Worm (Caenorhabditis elegans) whole organism, L3 larva: ENCODE results near the gene spe-41.

ENCODE experiments used
- R02D3.7 ChIP-seq: fragments of 150-350 bp; optimal IDR thresholded peaks from 2 replicates; lab custom pipeline; 2014; ENCODE audit warnings: missing biosample characterization, missing genetic modification characterization
- ZK546.5 ChIP-seq: sonication (generic microtip); optimal IDR thresholded peaks from 2 replicates; lab custom pipeline; 2017; ENCODE audit warnings: missing biosample characterization, missing genetic modification characterization
- aly-2 ChIP-seq: fragments of 150-350 bp; optimal IDR thresholded peaks from 2 replicates; lab custom pipeline; 2014; ENCODE audit warnings: missing biosample characterization, missing genetic modification characterization
- ama-1 ChIP-seq: fragments of 150-350 bp; optimal IDR thresholded peaks from 2 replicates; lab custom pipeline; 2018
- ceh-16 ChIP-seq: sonication (generic microtip); optimal IDR thresholded peaks from 2 replicates; lab custom pipeline; 2017; ENCODE audit warnings: missing biosample characterization, missing genetic modification characterization
- ceh-28 ChIP-seq: fragments of 150-350 bp; optimal IDR thresholded peaks from 2 replicates; lab custom pipeline; 2014; ENCODE audit warnings: missing biosample characterization, missing genetic modification reagents, missing genetic modification characterization
- ceh-82 ChIP-seq: fragments of 150-350 bp; optimal IDR thresholded peaks from 2 replicates; lab custom pipeline; 2014; ENCODE audit warnings: missing biosample characterization, missing genetic modification characterization
- ceh-9 ChIP-seq: sonication (generic microtip); optimal IDR thresholded peaks from 2 replicates; lab custom pipeline; 2018; ENCODE audit warnings: missing biosample characterization, missing genetic modification characterization
- daf-12 ChIP-seq: fragments of 150-350 bp; optimal IDR thresholded peaks from 2 replicates; lab custom pipeline; 2014; ENCODE audit warnings: missing biosample characterization, missing genetic modification reagents, missing genetic modification characterization
- egl-27 ChIP-seq: sonication (generic microtip); optimal IDR thresholded peaks from 4 replicates; lab custom pipeline; 2017; ENCODE audit warnings: missing biosample characterization, missing genetic modification reagents, missing genetic modification characterization
- egl-5 ChIP-seq: fragments of 150-350 bp; optimal IDR thresholded peaks from 2 replicates; lab custom pipeline; 2017; ENCODE audit warnings: missing biosample characterization, missing genetic modification reagents, missing genetic modification characterization, inconsistent platforms
- elt-1 ChIP-seq: fragments of 150-350 bp; optimal IDR thresholded peaks from 2 replicates; lab custom pipeline; 2014; ENCODE audit warnings: missing biosample characterization, missing genetic modification characterization
- elt-2 ChIP-seq: sonication (generic microtip); optimal IDR thresholded peaks from 2 replicates; lab custom pipeline; 2016; ENCODE audit warnings: missing genetic modification reagents, mild to moderate bottlenecking, missing genetic modification characterization, missing compliant biosample characterization
- elt-3 ChIP-seq, 3 experiments: fragments of 150-350 bp in 1 of 3; sonication (generic microtip) in 2 of 3; optimal IDR thresholded peaks; 2 replicates in 2 of 3; 4 replicates in 1 of 3; lab custom pipeline; 2014 to 2017; ENCODE audit warnings: missing biosample characterization in 3 of 3, missing genetic modification characterization in 3 of 3
- eor-1 ChIP-seq, 2 experiments: fragments of 150-350 bp; optimal IDR thresholded peaks; 2 replicates each; lab custom pipeline; 2014 to 2018; ENCODE audit warnings: missing biosample characterization in 2 of 2, missing genetic modification characterization in 2 of 2
- fkh-10 ChIP-seq: sonication (generic microtip); optimal IDR thresholded peaks from 2 replicates; lab custom pipeline; 2017; ENCODE audit warnings: missing biosample characterization, missing genetic modification reagents, missing genetic modification characterization
- fkh-2 ChIP-seq: fragments of 150-350 bp; optimal IDR thresholded peaks from 2 replicates; lab custom pipeline; 2014; ENCODE audit warnings: missing biosample characterization, missing genetic modification reagents, missing genetic modification characterization
- fos-1 ChIP-seq: fragments of 150-350 bp; optimal IDR thresholded peaks from 2 replicates; lab custom pipeline; 2014; ENCODE audit warnings: missing biosample characterization, missing genetic modification characterization
- hmg-11 ChIP-seq: sonication (generic microtip); optimal IDR thresholded peaks from 2 replicates; lab custom pipeline; 2016; ENCODE audit warnings: missing genetic modification characterization, missing compliant biosample characterization
- jun-1 ChIP-seq: fragments of 150-350 bp; optimal IDR thresholded peaks from 2 replicates; lab custom pipeline; 2014; ENCODE audit warnings: missing biosample characterization, missing genetic modification reagents, missing genetic modification characterization
- lin-15B ChIP-seq: fragments of 150-350 bp; optimal IDR thresholded peaks from 2 replicates; lab custom pipeline; 2014; ENCODE audit warnings: missing biosample characterization, missing genetic modification characterization
- lin-39 ChIP-seq: fragments of 150-350 bp; optimal IDR thresholded peaks from 2 replicates; lab custom pipeline; 2018; ENCODE audit warnings: missing biosample characterization, missing genetic modification reagents, missing genetic modification characterization
- lsy-12 ChIP-seq: sonication (generic microtip); optimal IDR thresholded peaks from 2 replicates; lab custom pipeline; 2016; ENCODE audit warnings: mild to moderate bottlenecking, missing genetic modification characterization, missing compliant biosample characterization
- mdl-1 ChIP-seq: fragments of 150-350 bp; optimal IDR thresholded peaks from 2 replicates; lab custom pipeline; 2014; ENCODE audit warnings: missing biosample characterization, missing genetic modification characterization
- mml-1 ChIP-seq: fragments of 150-350 bp; sonication (generic microtip); optimal IDR thresholded peaks from 3 replicates; lab custom pipeline; 2014; ENCODE audit warnings: missing biosample characterization, missing genetic modification characterization
- nfya-1 ChIP-seq: sonication (generic microtip); optimal IDR thresholded peaks from 2 replicates; lab custom pipeline; 2017; ENCODE audit warnings: missing genetic modification characterization, mild to moderate bottlenecking, missing compliant biosample characterization, antibody characterized with exemption, moderate library complexity; ENCODE audit not compliant: insufficient read depth
- nhr-11 ChIP-seq: fragments of 150-350 bp; optimal IDR thresholded peaks from 2 replicates; lab custom pipeline; 2014; ENCODE audit warnings: missing biosample characterization, missing genetic modification characterization
- nhr-12 ChIP-seq: fragments of 150-350 bp; optimal IDR thresholded peaks from 2 replicates; lab custom pipeline; 2014; ENCODE audit warnings: missing biosample characterization, missing genetic modification characterization
- nhr-23 ChIP-seq: fragments of 150-350 bp; optimal IDR thresholded peaks from 2 replicates; lab custom pipeline; 2014; ENCODE audit warnings: missing biosample characterization, missing genetic modification reagents, missing genetic modification characterization
- nhr-237 ChIP-seq: fragments of 150-350 bp; optimal IDR thresholded peaks from 2 replicates; lab custom pipeline; 2014; ENCODE audit warnings: missing biosample characterization, missing genetic modification characterization
- nhr-25 ChIP-seq: sonication (generic microtip); optimal IDR thresholded peaks from 2 replicates; lab custom pipeline; 2017; ENCODE audit warnings: missing biosample characterization, missing genetic modification characterization
- nhr-28 ChIP-seq: fragments of 150-350 bp; optimal IDR thresholded peaks from 2 replicates; lab custom pipeline; 2014; ENCODE audit warnings: missing biosample characterization, missing genetic modification characterization
- nhr-43 ChIP-seq: sonication (generic microtip); optimal IDR thresholded peaks from 2 replicates; lab custom pipeline; 2016; ENCODE audit warnings: mild to moderate bottlenecking, missing genetic modification characterization, missing compliant biosample characterization; ENCODE audit not compliant: poor library complexity, severe bottlenecking
- nhr-67 ChIP-seq: fragments of 150-350 bp; optimal IDR thresholded peaks from 2 replicates; lab custom pipeline; 2014; ENCODE audit warnings: missing biosample characterization, missing genetic modification characterization
- nhr-76 ChIP-seq: fragments of 150-350 bp; sonication (generic microtip); optimal IDR thresholded peaks from 5 replicates; lab custom pipeline; 2014; ENCODE audit warnings: missing biosample characterization, missing genetic modification characterization
- nhr-77 ChIP-seq: fragments of 150-350 bp; optimal IDR thresholded peaks from 2 replicates; lab custom pipeline; 2014; ENCODE audit warnings: missing biosample characterization, missing genetic modification characterization
- pha-4 ChIP-seq: fragments of 150-350 bp; optimal IDR thresholded peaks from 2 replicates; lab custom pipeline; 2014; ENCODE audit warnings: missing biosample characterization, missing genetic modification reagents, missing genetic modification characterization
- pqm-1 ChIP-seq: fragments of 150-350 bp; optimal IDR thresholded peaks from 2 replicates; lab custom pipeline; 2017; ENCODE audit warnings: missing biosample characterization, missing genetic modification characterization, inconsistent platforms
- sea-2 ChIP-seq: fragments of 150-350 bp; sonication (generic microtip); optimal IDR thresholded peaks from 4 replicates; lab custom pipeline; 2014; ENCODE audit warnings: missing biosample characterization, missing genetic modification reagents, missing genetic modification characterization
- skn-1 ChIP-seq: fragments of 150-350 bp; optimal IDR thresholded peaks from 2 replicates; lab custom pipeline; 2014; ENCODE audit warnings: missing biosample characterization, missing genetic modification characterization
- snpc-4 ChIP-seq: fragments of 150-350 bp; optimal IDR thresholded peaks from 2 replicates; lab custom pipeline; 2014; ENCODE audit warnings: missing biosample characterization, missing genetic modification characterization
- tbx-2 ChIP-seq: sonication (generic microtip); optimal IDR thresholded peaks from 2 replicates; lab custom pipeline; 2016; ENCODE audit warnings: mild to moderate bottlenecking, missing genetic modification characterization, missing compliant biosample characterization
- unc-39 ChIP-seq: sonication (generic microtip); optimal IDR thresholded peaks from 4 replicates; lab custom pipeline; 2017; ENCODE audit warnings: missing biosample characterization, missing genetic modification characterization
- unc-62 ChIP-seq: fragments of 150-350 bp; sonication (generic microtip); optimal IDR thresholded peaks from 4 replicates; lab custom pipeline; 2014; ENCODE audit warnings: missing biosample characterization, missing genetic modification reagents, missing genetic modification characterization
- zag-1 ChIP-seq: fragments of 150-350 bp; optimal IDR thresholded peaks from 2 replicates; lab custom pipeline; 2014; ENCODE audit warnings: missing biosample characterization, missing genetic modification characterization
- ztf-11 ChIP-seq: fragments of 150-350 bp; optimal IDR thresholded peaks from 2 replicates; lab custom pipeline; 2014; ENCODE audit warnings: missing biosample characterization, missing genetic modification characterization
- ztf-4 ChIP-seq: fragments of 150-350 bp; optimal IDR thresholded peaks from 2 replicates; lab custom pipeline; 2014; ENCODE audit warnings: missing biosample characterization, missing genetic modification characterization

spe-41 gene

DNA sequence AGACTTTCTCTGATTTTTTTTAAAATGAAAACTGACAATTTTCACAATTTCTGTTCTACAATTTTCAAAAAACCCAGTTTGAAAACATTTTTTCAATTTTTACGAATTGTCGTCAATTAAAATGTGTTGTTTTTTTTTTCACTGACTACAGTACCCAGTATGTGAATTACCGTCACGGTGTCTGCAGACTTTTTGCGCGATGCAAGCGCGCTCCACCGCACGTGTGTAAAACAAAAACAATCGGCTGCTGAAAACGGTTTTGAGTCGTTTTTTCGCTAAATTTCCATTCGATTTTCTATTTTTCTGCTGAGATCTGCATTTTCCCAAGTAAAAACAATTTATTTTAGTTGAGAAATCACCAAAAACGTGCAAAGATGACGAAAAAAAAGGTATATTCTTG, 12.2 kb upstream of the spe-41 start:
- TF ChIP-seq fkh-2 (tag; lab: Kevin White, UChicago) (peak; percentile 48), fos-1 (tag; lab: Kevin White, UChicago) (peak; percentile 77), egl-27 (tag; lab: Kevin White, UChicago) (peak; percentile 79), nhr-67 (tag; lab: Kevin White, UChicago) (no peak), daf-12 (peak; percentile 38), nhr-12 (tag; lab: Kevin White, UChicago) (no peak), sea-2 (GFP tag; lab: Kevin White, UChicago) (no peak), snpc-4 (tag; lab: Kevin White, UChicago) (peak; percentile 91), unc-62 (peak; percentile 89), lin-39 (tag; lab: Kevin White, UChicago) (peak; percentile 94), eor-1 (tag; optimal IDR thresholded peaks at IDR 0.05; lab: Kevin White, UChicago) (no peak), ceh-9 (no peak), nhr-23 (tag; lab: Kevin White, UChicago) (peak; percentile 99), mdl-1 (peak; percentile 57), ZK546.5 (tag; lab: Kevin White, UChicago) (peak; percentile 65), jun-1 (tag; lab: Kevin White, UChicago) (peak; percentile 96), nhr-28 (tag; lab: Kevin White, UChicago) (peak; percentile 74), ztf-11 (tag; lab: Kevin White, UChicago) (no peak), ztf-4 (peak; percentile 89), ama-1 (lab: Kevin White, UChicago) (peak; percentile 78), nhr-77 (tag; lab: Kevin White, UChicago) (peak; percentile 83), nhr-25 (tag; lab: Kevin White, UChicago) (peak; percentile 99), zag-1 (peak; percentile 80), nhr-43 (tag; lab: Kevin White, UChicago) (peak; percentile 97), nfya-1 (tag; lab: Kevin White, UChicago) (peak; percentile 99), lsy-12 (tag; lab: Kevin White, UChicago) (peak; percentile 99), hmg-11 (peak; percentile 85), elt-2 (peak; percentile 88), unc-39 (tag; lab: Kevin White, UChicago) (peak; percentile 13), nhr-76 (tag; lab: Kevin White, UChicago) (peak; percentile 83), mml-1 (no peak), ceh-82 (tag; lab: Kevin White, UChicago) (peak; percentile 92), skn-1 (tag; lab: Kevin White, UChicago) (peak; percentile 93), nhr-237 (tag; lab: Kevin White, UChicago) (peak; percentile 28), ceh-28 (peak; percentile 90), egl-5 (tag; lab: Kevin White, UChicago) (peak; percentile 93), tbx-2 (peak; percentile 95), lin-15B (peak; percentile 99), aly-2 (tag; lab: Kevin White, UChicago) (peak; percentile 67), elt-3 (tag; optimal IDR thresholded peaks at IDR 0.05; lab: Kevin White, UChicago) (peak; percentile 66 to 95 (median 75)), elt-1 (tag; lab: Kevin White, UChicago) (peak; percentile 79), ceh-16 (tag; lab: Kevin White, UChicago) (no peak), pqm-1 (tag; lab: Kevin White, UChicago) (peak; percentile 90), fkh-10 (GFP tag; lab: Kevin White, UChicago) (peak; percentile 90), nhr-11 (tag; lab: Kevin White, UChicago) (peak; percentile 92), pha-4 (peak; percentile 99), R02D3.7 (tag; lab: Kevin White, UChicago) (peak; percentile 96)
- TF ChIP-seq, all 47 proteins: peak for 39
